Fruit fly (Drosophila melanogaster): ENCODE results near the gene CG2924.

Gene CG2924

DNA sequence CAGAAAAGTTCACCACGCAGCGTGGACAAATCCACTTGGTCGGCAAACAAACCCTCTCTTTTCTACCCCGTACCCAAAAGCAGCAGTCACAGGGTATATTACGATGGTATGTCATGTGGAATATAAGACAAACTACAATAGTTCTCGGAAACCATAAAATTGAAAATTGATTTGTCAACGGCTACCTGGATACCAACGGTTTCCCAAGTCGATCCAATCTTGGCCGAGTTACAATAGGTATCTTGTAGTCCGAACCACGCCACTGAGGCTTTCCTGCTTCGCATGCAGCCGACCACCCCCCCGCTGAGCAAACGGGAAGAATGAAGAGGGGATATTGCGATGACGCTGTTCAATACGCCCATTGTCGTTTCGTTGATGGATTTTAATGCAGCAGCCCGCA, 47.8 kb upstream of the CG2924 start (continued):
- TF ChIP-seq BtbVII (GFP tag; optimal IDR thresholded peaks at IDR 0.05) (no peak), usp (GFP tag; optimal IDR thresholded peaks at IDR 0.05) (no peak), CG5245 (GFP tag; optimal IDR thresholded peaks at IDR 0.05) (peak; percentile 0), CG18476 (GFP tag; optimal IDR thresholded peaks at IDR 0.05) (no peak), Pdp1 (GFP tag; optimal IDR thresholded peaks at IDR 0.05) (peak in 1 of 2 experiments; percentile 63), sna (GFP tag; IDR thresholded peaks at IDR 0.05; ENCODE audit: partially characterized antibody) (no peak), Dp (GFP tag; optimal IDR thresholded peaks at IDR 0.05) (no peak), CrebB (tag; optimal IDR thresholded peaks at IDR 0.05) (no peak), H15 (GFP tag; IDR thresholded peaks at IDR 0.05) (peak; percentile 75; the same call in 1 of the 3 replicates), CG12219 (GFP tag; optimal IDR thresholded peaks at IDR 0.05) (peak; percentile 40), CG12071 (GFP tag; optimal IDR thresholded peaks at IDR 0.05) (no peak), pfk (GFP tag; optimal IDR thresholded peaks at IDR 0.05) (no peak), Hr51 (GFP tag; optimal IDR thresholded peaks at IDR 0.05) (peak in 1 of 2 experiments; percentile 28), CG12942 (GFP tag; optimal IDR thresholded peaks at IDR 0.05) (no peak), chinmo (GFP tag; IDR thresholded peaks at IDR 0.05; ENCODE audit: partially characterized antibody) (no peak), Stat92E (GFP tag; optimal IDR thresholded peaks at IDR 0.05) (peak in 1 of 3 experiments; percentile 45), CG7745 (tag; optimal IDR thresholded peaks at IDR 0.05) (no peak), CG8089 (GFP tag; optimal IDR thresholded peaks at IDR 0.05) (no peak), run (tag; optimal IDR thresholded peaks at IDR 0.05) (no peak), Trl (optimal IDR thresholded peaks at IDR 0.05) (no peak), Trl (GFP tag; optimal IDR thresholded peaks at IDR 0.05) (peak; percentile 71), slp2 (GFP tag; optimal IDR thresholded peaks at IDR 0.05) (peak; percentile 26), CG42726 (GFP tag; IDR thresholded peaks at IDR 0.05; ENCODE audit: partially characterized antibody) (no peak), CG12391 (tag; optimal IDR thresholded peaks at IDR 0.05) (peak; percentile 52), chm (GFP tag; IDR thresholded peaks at IDR 0.05) (peak; percentile 83), sqz (GFP tag; optimal IDR thresholded peaks at IDR 0.05) (no peak), CG6654 (GFP tag; optimal IDR thresholded peaks at IDR 0.05) (no peak), CG17361 (GFP tag; IDR thresholded peaks at IDR 0.05) (peak; percentile 81), CG1832 (GFP tag; optimal IDR thresholded peaks at IDR 0.05) (no peak), toy (GFP tag; IDR thresholded peaks at IDR 0.05) (no peak), CG10543 (GFP tag; optimal IDR thresholded peaks at IDR 0.05) (no peak), Med (GFP tag) (peak; percentile 91), lov (optimal IDR thresholded peaks at IDR 0.05) (no peak), lov (GFP tag; IDR thresholded peaks at IDR 0.05) (peak; percentile 83), TFAM (GFP tag; optimal IDR thresholded peaks at IDR 0.05) (no peak), sug (tag; optimal IDR thresholded peaks at IDR 0.05) (no peak), CG10979 (tag; optimal IDR thresholded peaks at IDR 0.05) (peak; percentile 67), CG7786 (GFP tag; optimal IDR thresholded peaks at IDR 0.05) (peak; percentile 27), eve (GFP tag; optimal IDR thresholded peaks at IDR 0.05) (peak in 1 of 2 experiments; percentile 21), CG11696 (GFP tag; IDR thresholded peaks at IDR 0.05) (peak; percentile 45; the same call in 1 of the 2 replicates), Hr3 (GFP tag; optimal IDR thresholded peaks at IDR 0.05) (peak; percentile 25), Xrp1 (GFP tag; IDR thresholded peaks at IDR 0.05) (peak; percentile 91), dati (GFP tag; IDR thresholded peaks at IDR 0.05) (0 out of 2 replicates have a peak, but pooled peaks have one; percentile 15), HLHmδ (GFP tag; optimal IDR thresholded peaks at IDR 0.05) (no peak), Neu2 (GFP tag; optimal IDR thresholded peaks at IDR 0.05; ENCODE audit: borderline replicate concordance) (no peak), sima (GFP tag; optimal IDR thresholded peaks at IDR 0.05) (no peak), CG17359 (tag; optimal IDR thresholded peaks at IDR 0.05) (peak; percentile 51), CG31224 (GFP tag; IDR thresholded peaks at IDR 0.05) (peak; percentile 50), tup (GFP tag; optimal IDR thresholded peaks at IDR 0.05) (no peak), Tbp (GFP tag; optimal IDR thresholded peaks at IDR 0.05) (no peak), zfh2 (GFP tag; optimal IDR thresholded peaks at IDR 0.05) (no peak)

Measured in whole organism, embryonic.